Worm (Caenorhabditis elegans): Measurements from ENCODE around the gene cct-2.

Gene cct-2

DNA sequence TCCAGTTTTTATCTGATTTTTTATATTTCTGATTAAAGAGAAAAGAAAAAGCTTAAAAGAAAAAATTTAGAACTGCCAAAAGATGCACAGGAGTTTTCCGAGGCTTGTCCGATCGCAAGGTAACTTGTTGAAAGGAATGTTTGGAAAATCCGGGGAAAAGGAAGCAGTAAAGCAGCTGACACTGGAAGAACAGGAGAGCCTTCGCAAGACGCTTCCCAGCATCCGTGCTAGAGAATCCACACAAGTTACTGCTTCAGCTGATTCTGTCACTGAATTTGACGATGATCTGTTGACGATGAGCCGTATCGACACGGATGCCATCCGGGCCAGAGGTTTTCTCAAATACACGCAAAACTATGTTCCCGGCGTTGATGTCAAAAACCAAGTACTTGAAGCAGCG is 2.2 kb downstream of the cct-2 start, which contains the start of gene mrpl-50 (continued):
- TF ChIP-seq dpl-1 (GFP tag; optimal IDR thresholded peaks at IDR 0.05) (no peak), nhr-6 (tag; optimal IDR thresholded peaks at IDR 0.05) (no peak), dmd-8 (GFP tag; IDR thresholded peaks at IDR 0.05) (no peak), lir-3 (tag; optimal IDR thresholded peaks at IDR 0.05) (no peak), egl-27 (tag; optimal IDR thresholded peaks at IDR 0.05) (no peak), nhr-42 (GFP tag; IDR thresholded peaks at IDR 0.05) (no peak), lin-39 (tag; optimal IDR thresholded peaks at IDR 0.05) (no peak), egl-43 (GFP tag; IDR thresholded peaks at IDR 0.05) (0 out of 2 replicates have a peak, but pooled peaks have one; percentile 61), F10B5.3 (tag; optimal IDR thresholded peaks at IDR 0.05) (no peak), T26A8.4 (GFP tag; IDR thresholded peaks at IDR 0.05) (peak; percentile 59; the same call in 1 of the 2 replicates), F49E8.2 (tag; optimal IDR thresholded peaks at IDR 0.05; ENCODE audit: borderline replicate concordance) (peak; percentile 13), dmd-9 (GFP tag; IDR thresholded peaks at IDR 0.05) (no peak), nhr-41 (GFP tag; IDR thresholded peaks at IDR 0.05) (no peak), F26F4.8 (GFP tag; conservative IDR thresholded peaks at IDR 0.05) (no peak), lin-13 (GFP tag; optimal IDR thresholded peaks at IDR 0.05) (no peak), mes-2 (tag; optimal IDR thresholded peaks at IDR 0.05; ENCODE audit: poor library complexity, severe bottlenecking) (no peak), lin-1 (GFP tag; IDR thresholded peaks at IDR 0.05) (no peak), ces-1 (GFP tag; optimal IDR thresholded peaks at IDR 0.05) (no peak), hlh-30 (tag; optimal IDR thresholded peaks at IDR 0.05; ENCODE audit: insufficient read depth) (no peak), ceh-20 (GFP tag; IDR thresholded peaks at IDR 0.05) (no peak), mxl-2 (GFP tag; conservative IDR thresholded peaks at IDR 0.05) (no peak), fkh-10 (GFP tag; optimal IDR thresholded peaks at IDR 0.05) (no peak), duxl-1 (tag; optimal IDR thresholded peaks at IDR 0.05; ENCODE audit: poor library complexity) (no peak), nhr-10 (tag; optimal IDR thresholded peaks at IDR 0.05) (no peak), nhr-48 (tag; optimal IDR thresholded peaks at IDR 0.05) (no peak), pha-4 (GFP tag; IDR thresholded peaks at IDR 0.05) (0 out of 2 replicates have a peak, but pooled peaks have one; percentile 31), pha-4 (tag; optimal IDR thresholded peaks at IDR 0.05) (no peak), T20F7.1 (GFP tag; optimal IDR thresholded peaks at IDR 0.05) (no peak), hmg-1.1 (GFP tag; IDR thresholded peaks at IDR 0.05) (no peak), F44E2.7 (GFP tag; IDR thresholded peaks at IDR 0.05) (no peak), ama-1 (optimal IDR thresholded peaks at IDR 0.05) (peak; percentile 75), unc-39 (tag; optimal IDR thresholded peaks at IDR 0.05) (no peak), nhr-28 (tag; optimal IDR thresholded peaks at IDR 0.05) (no peak), tag-97 (GFP tag; IDR thresholded peaks at IDR 0.05) (no peak), dve-1 (tag; optimal IDR thresholded peaks at IDR 0.05; ENCODE audit: insufficient read depth) (no peak), Y5F2A.4 (GFP tag; optimal IDR thresholded peaks at IDR 0.05) (peak; percentile 17), rbr-2 (tag; optimal IDR thresholded peaks at IDR 0.05) (no peak), saeg-2 (GFP tag; IDR thresholded peaks at IDR 0.05) (no peak), unc-130 (GFP tag; optimal IDR thresholded peaks at IDR 0.05) (no peak), spr-3 (GFP tag; optimal IDR thresholded peaks at IDR 0.05) (no peak), lin-29 (GFP tag; IDR thresholded peaks at IDR 0.05) (no peak), gei-8 (GFP tag; optimal IDR thresholded peaks at IDR 0.05) (no peak), R02D3.7 (tag; optimal IDR thresholded peaks at IDR 0.05) (no peak), F37D6.2 (tag; optimal IDR thresholded peaks at IDR 0.05) (no peak), nhr-102 (tag; optimal IDR thresholded peaks at IDR 0.05) (no peak), Y48G9A.11 (GFP tag; IDR thresholded peaks at IDR 0.05) (peak; percentile 26; the same call in 1 of the 2 replicates), zag-1 (tag; optimal IDR thresholded peaks at IDR 0.05) (no peak), madf-9 (GFP tag; conservative IDR thresholded peaks at IDR 0.05) (no peak), tra-1 (GFP tag; IDR thresholded peaks at IDR 0.05) (no peak), lin-38 (GFP tag; IDR thresholded peaks at IDR 0.05) (peak; percentile 56), daf-8 (GFP tag; IDR thresholded peaks at IDR 0.05) (no peak), zip-11 (GFP tag; IDR thresholded peaks at IDR 0.05) (no peak)
